Worm (Caenorhabditis elegans) whole organism, L2 larva: ENCODE data around the gene zhit-3.

Experiments
- nhr-11 ChIP-seq: fragments of 150-350 bp; optimal IDR thresholded peaks from 2 replicates; lab custom pipeline; 2014; ENCODE audit warnings: missing biosample characterization, missing genetic modification characterization
- zag-1 ChIP-seq: fragments of 150-350 bp; optimal IDR thresholded peaks from 2 replicates; lab custom pipeline; 2014; ENCODE audit warnings: missing biosample characterization, missing genetic modification characterization

DNA sequence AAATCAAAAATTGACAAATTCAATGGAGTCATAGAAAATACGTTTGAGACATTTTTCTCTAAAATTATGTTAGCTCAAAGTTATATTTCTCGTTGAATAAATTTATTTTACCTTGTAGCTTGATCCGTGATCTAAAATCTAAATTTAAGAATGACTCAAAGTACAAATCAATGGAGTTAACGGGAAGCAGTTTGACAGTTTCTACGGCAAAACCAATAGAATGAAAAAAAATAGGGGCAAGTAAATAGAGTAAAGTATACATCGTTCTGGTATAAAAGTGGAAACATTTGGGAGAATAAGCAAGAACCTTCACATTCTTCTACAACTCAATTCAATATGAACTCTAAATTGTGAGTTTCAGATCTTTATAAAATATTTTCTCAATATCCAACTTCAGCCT lies 19.0 kb upstream of the zhit-3 start, which contains the start of gene fipr-6:
- TF ChIP-seq nhr-11: no peak
- no peak for TF ChIP-seq zag-1
